Worm (Caenorhabditis elegans) whole organism, L4/young adult: Measurements from ENCODE around the gene dpyd-1.

ENCODE experiments used
- W03F9.2 ChIP-seq: fragments of 150-350 bp; optimal IDR thresholded peaks from 2 replicates; lab custom pipeline; 2014; ENCODE audit warnings: missing biosample characterization, missing genetic modification characterization
- dao-5 ChIP-seq: sonication (generic microtip); optimal IDR thresholded peaks from 2 replicates; lab custom pipeline; 2016; ENCODE audit warnings: missing genotype, missing genetic modification characterization, moderate library complexity, missing compliant biosample characterization
- him-1 ChIP-seq: sonication (generic microtip); optimal IDR thresholded peaks from 2 replicates; lab custom pipeline; 2016; ENCODE audit warnings: missing genotype, missing genetic modification reagents, missing genetic modification characterization, missing compliant biosample characterization

DNA sequence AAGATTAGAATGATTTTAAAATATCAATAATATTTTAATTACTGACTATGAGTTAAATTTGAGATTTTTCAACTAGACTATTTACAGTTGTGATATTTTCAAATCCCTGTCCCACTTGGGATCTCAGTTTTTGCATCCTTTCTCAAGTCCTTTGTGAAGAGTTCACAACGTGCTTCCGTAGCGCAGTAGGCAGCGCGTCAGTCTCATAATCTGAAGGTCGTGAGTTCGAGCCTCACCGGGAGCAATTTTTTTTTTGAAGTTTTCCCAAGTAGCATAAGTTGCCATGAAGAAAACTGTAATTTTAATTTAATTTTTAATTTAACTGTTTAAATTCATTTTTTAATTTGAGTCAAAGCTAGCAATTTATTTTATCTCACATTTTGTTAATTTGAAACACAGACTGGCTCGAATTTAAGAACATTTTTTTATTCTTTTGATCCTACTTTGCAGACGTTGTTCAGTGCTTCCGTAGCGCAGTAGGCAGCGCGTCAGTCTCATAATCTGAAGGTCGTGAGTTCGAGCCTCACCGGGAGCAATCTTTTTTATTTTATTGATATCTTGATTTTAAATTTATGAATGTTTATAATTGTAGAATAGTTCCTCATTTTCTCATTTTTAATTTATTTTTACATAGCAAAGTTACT lies 17.7 kb downstream of the dpyd-1 start:
- TF ChIP-seq him-1 (tag; lab: Kevin White, UChicago) (no peak), dao-5 (no peak), W03F9.2 (tag; lab: Kevin White, UChicago) (no peak)
